Worm (Caenorhabditis elegans): Measurements from ENCODE around the gene nhr-227.

- TF ChIP-seq mdl-1 (tag; optimal IDR thresholded peaks at IDR 0.05) (no peak), unc-62 (GFP tag; optimal IDR thresholded peaks at IDR 0.05) (no peak), ceh-16 (tag; optimal IDR thresholded peaks at IDR 0.05) (no peak)
These were observed 9.3 kb downstream of the nhr-227 start, which contains the start of gene nhr-226 for ce11 chrV:2294577-2294976.

Data from whole organism, L2 larva.